Worm (Caenorhabditis elegans) whole organism, early embryonic: ENCODE results near the gene ZK6.6.

Experiments
- aly-1 ChIP-seq: sonication (generic microtip); optimal IDR thresholded peaks from 2 replicates; lab custom pipeline; 2016; ENCODE audit warnings: missing genetic modification characterization, missing compliant biosample characterization
- ama-1 ChIP-seq: fragments of 150-350 bp; optimal IDR thresholded peaks from 2 replicates; lab custom pipeline; 2014
- ceh-36 ChIP-seq: sonication (generic microtip); optimal IDR thresholded peaks from 2 replicates; lab custom pipeline; 2016; ENCODE audit warnings: missing genetic modification characterization, inconsistent platforms, missing compliant biosample characterization
- hmbx-1 ChIP-seq: sonication (generic microtip); optimal IDR thresholded peaks from 2 replicates; lab custom pipeline; 2016; ENCODE audit warnings: mild to moderate bottlenecking, missing genetic modification characterization, missing compliant biosample characterization
- hmg-4 ChIP-seq: fragments of 200-800 bp; sonication (Bioruptor generic); optimal IDR thresholded peaks from 2 replicates; lab custom pipeline; 2018; ENCODE audit warnings: mild to moderate bottlenecking, missing genetic modification characterization, missing compliant biosample characterization
- hnd-1 ChIP-seq: sonication (generic microtip); optimal IDR thresholded peaks from 2 replicates; lab custom pipeline; 2016; ENCODE audit warnings: missing genetic modification characterization, missing compliant biosample characterization
- scrt-1 ChIP-seq: fragments of 200-800 bp; sonication (Bioruptor generic); IDR thresholded peaks from 2 replicates; pipeline ENCODE4 v1.3.6; 2022; ENCODE audit warnings: missing genetic modification characterization, missing compliant biosample characterization
- tbx-11 ChIP-seq: fragments of 200-800 bp; sonication (Bioruptor generic); IDR thresholded peaks from 2 replicates; pipeline ENCODE4 v1.3.6; 2022; ENCODE audit warnings: missing genetic modification characterization, missing compliant biosample characterization
- tra-4 ChIP-seq: sonication (generic microtip); optimal IDR thresholded peaks from 2 replicates; lab custom pipeline; 2017; ENCODE audit warnings: missing genetic modification characterization, missing compliant biosample characterization

DNA sequence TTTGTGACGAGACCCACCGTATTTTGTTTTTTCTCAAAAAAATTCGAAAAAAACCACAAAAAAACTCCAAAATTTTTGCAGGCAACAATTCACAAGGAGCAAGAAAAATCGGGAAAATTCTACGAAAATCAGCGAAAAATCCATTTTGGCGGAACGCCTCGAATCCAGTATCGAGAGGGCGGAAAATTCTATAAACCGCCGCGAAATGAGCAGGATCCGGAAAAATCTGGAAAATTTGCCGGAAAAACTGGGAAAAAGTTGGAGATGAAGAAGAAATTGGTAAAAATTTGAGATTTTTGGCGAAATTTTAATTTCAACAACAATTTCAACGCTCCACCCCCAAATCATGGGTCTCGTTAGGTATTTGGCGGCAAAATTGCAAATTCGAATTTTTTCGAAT is 28.4 kb upstream of the ZK6.6 start:
- TF ChIP-seq ama-1 (lab: Kevin White, UChicago) (no peak), hnd-1 (tag; lab: Kevin White, UChicago) (no peak), aly-1 (tag; lab: Kevin White, UChicago) (no peak), hmg-4 (GFP tag; lab: Kevin White, UChicago) (no peak), scrt-1 (GFP tag; lab: Robert Waterston, UW) (no peak), ceh-36 (tag; lab: Kevin White, UChicago) (no peak), tra-4 (tag; lab: Kevin White, UChicago) (no peak), hmbx-1 (tag; lab: Kevin White, UChicago) (no peak), tbx-11 (GFP tag; lab: Robert Waterston, UW) (no peak)
